Worm (Caenorhabditis elegans) whole organism, late embryonic: ENCODE results near the gene lips-11.

ENCODE experiments used
- T23F11.4 ChIP-seq: fragments of 200-800 bp; sonication (Bioruptor generic); optimal IDR thresholded peaks from 2 replicates; lab custom pipeline; 2018; ENCODE audit warnings: mild to moderate bottlenecking, missing genetic modification characterization, missing compliant biosample characterization
- ceh-14 ChIP-seq: sonication (generic microtip); optimal IDR thresholded peaks from 2 replicates; lab custom pipeline; 2016; ENCODE audit warnings: missing genotype, missing genetic modification characterization, missing compliant biosample characterization
- ceh-18 ChIP-seq: sonication (generic microtip); optimal IDR thresholded peaks from 2 replicates; lab custom pipeline; 2016; ENCODE audit warnings: missing genetic modification characterization, missing compliant biosample characterization
- ceh-30 ChIP-seq: fragments of 150-350 bp; optimal IDR thresholded peaks from 2 replicates; lab custom pipeline; 2014; ENCODE audit warnings: missing biosample characterization, missing genetic modification characterization
- dve-1 ChIP-seq: sonication (generic microtip); optimal IDR thresholded peaks from 2 replicates; lab custom pipeline; 2017; ENCODE audit warnings: antibody characterized with exemption, mild to moderate bottlenecking, missing genetic modification characterization, missing compliant biosample characterization
- ets-4 ChIP-seq: sonication (generic microtip); optimal IDR thresholded peaks from 2 replicates; lab custom pipeline; 2016; ENCODE audit warnings: missing genetic modification characterization, missing compliant biosample characterization
- fax-1 ChIP-seq: sonication (generic microtip); optimal IDR thresholded peaks from 2 replicates; lab custom pipeline; 2016; ENCODE audit warnings: missing genotype, missing genetic modification characterization, missing compliant biosample characterization
- pax-1 ChIP-seq: fragments of 150-350 bp; optimal IDR thresholded peaks from 2 replicates; lab custom pipeline; 2014; ENCODE audit warnings: missing biosample characterization, missing genetic modification characterization
- pros-1 ChIP-seq: fragments of 150-350 bp; optimal IDR thresholded peaks from 2 replicates; lab custom pipeline; 2014; ENCODE audit warnings: missing biosample characterization, missing genetic modification reagents, missing genetic modification characterization
- tbx-2 ChIP-seq: sonication (generic microtip); optimal IDR thresholded peaks from 2 replicates; lab custom pipeline; 2016; ENCODE audit warnings: missing genetic modification characterization, missing compliant biosample characterization

DNA sequence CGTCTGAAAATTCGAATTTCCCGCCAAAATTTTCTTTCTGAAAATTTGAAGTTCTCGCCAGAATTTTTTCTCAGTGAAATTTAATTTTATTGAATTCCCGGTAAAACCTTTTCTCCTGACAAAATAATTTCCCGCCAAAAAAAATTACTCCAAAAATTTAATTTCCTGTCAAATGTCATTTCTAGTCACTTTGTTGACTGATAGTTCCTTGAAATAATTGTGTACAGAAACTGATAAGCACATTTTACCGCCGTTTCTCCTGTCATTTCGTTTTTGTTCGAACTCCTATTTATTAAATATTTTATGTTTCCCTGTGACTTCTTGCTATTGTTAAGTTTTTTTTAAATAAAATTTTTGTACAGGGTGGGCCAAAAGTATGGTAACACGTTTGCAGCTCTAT lies 46.9 kb downstream of the lips-11 start:
- TF ChIP-seq tbx-2 (no peak), pax-1 (tag; lab: Kevin White, UChicago) (no peak), ceh-14 (tag; lab: Kevin White, UChicago) (no peak), dve-1 (tag; lab: Kevin White, UChicago) (no peak), ets-4 (tag; lab: Kevin White, UChicago) (no peak), pros-1 (tag; lab: Kevin White, UChicago) (no peak), T23F11.4 (GFP tag; lab: Kevin White, UChicago) (no peak), fax-1 (no peak), ceh-18 (tag; lab: Kevin White, UChicago) (no peak), ceh-30 (no peak)
